Worm (Caenorhabditis elegans): ENCODE measurements around the gene F18E9.8.

- TF ChIP-seq unc-62 (GFP tag; optimal IDR thresholded peaks at IDR 0.05) = peak; percentile 89
- TF ChIP-seq pha-4 (tag; optimal IDR thresholded peaks at IDR 0.05) = peak; percentile 12
- peak; percentile 24 for TF ChIP-seq atf-7 (tag; optimal IDR thresholded peaks at IDR 0.05)
- no peak for TF ChIP-seq ztf-18 (tag; optimal IDR thresholded peaks at IDR 0.05)
- TF ChIP-seq hsf-1 (GFP tag; IDR thresholded peaks at IDR 0.05) = no peak
- no peak for TF ChIP-seq dpl-1 (GFP tag; optimal IDR thresholded peaks at IDR 0.05)
- no peak for TF ChIP-seq C17E4.6 (GFP tag; IDR thresholded peaks at IDR 0.05)
- no peak for TF ChIP-seq him-1 (tag; optimal IDR thresholded peaks at IDR 0.05)
- no peak for TF ChIP-seq sea-2 (GFP tag; IDR thresholded peaks at IDR 0.05)
- TF ChIP-seq F52B5.7 (tag; optimal IDR thresholded peaks at IDR 0.05) = no peak
- no peak for TF ChIP-seq Y67H2A.10 (GFP tag; conservative IDR thresholded peaks at IDR 0.05)
- TF ChIP-seq ceh-79 (tag; optimal IDR thresholded peaks at IDR 0.05) = no peak
- no peak for TF ChIP-seq nfya-1 (tag; optimal IDR thresholded peaks at IDR 0.05; ENCODE audit: borderline replicate concordance, insufficient read depth)
- peak; percentile 45 to 55 for TF ChIP-seq let-607 (tag; optimal IDR thresholded peaks at IDR 0.05)
These were observed 14.2 kb downstream of the F18E9.8 start for ce11 chrX:8567166-8567565.

Data from whole organism, young adult.